Fruit fly (Drosophila melanogaster) S2 (cell line): ENCODE data around the gene Cyp28a5.

Experiments
- CG8478 ChIP-seq: fragments of >200 bp; optimal IDR thresholded peaks from 2 replicates; lab custom pipeline; 2018
- CTCF ChIP-seq, 2 experiments: fragments of >200 bp; optimal IDR thresholded peaks; 2 replicates each; lab custom pipeline; 2018

- TF ChIP-seq CG8478 (lab: Kevin White, UChicago) (no peak), CTCF (optimal IDR thresholded peaks at IDR 0.05; lab: Kevin White, UChicago) (no peak)
Observed at dm6 chr2L:14021646-14022129, 44.6 kb downstream of the Cyp28a5 start.
